Worm (Caenorhabditis elegans) whole organism, mixed stage, embryonic: ENCODE results near the gene sre-20.

ENCODE experiments used
- blmp-1 ChIP-seq: fragments of 150-350 bp; optimal IDR thresholded peaks from 2 replicates; lab custom pipeline; 2014; ENCODE audit warnings: missing biosample characterization, missing genetic modification characterization
- elt-1 ChIP-seq: sonication (generic microtip); optimal IDR thresholded peaks from 2 replicates; lab custom pipeline; 2017; ENCODE audit warnings: missing genetic modification characterization, mild to moderate bottlenecking, missing compliant biosample characterization, antibody characterized with exemption, moderate library complexity, borderline replicate concordance; ENCODE audit not compliant: insufficient read depth
- elt-3 ChIP-seq: fragments of 150-350 bp; optimal IDR thresholded peaks from 2 replicates; lab custom pipeline; 2014; ENCODE audit warnings: missing biosample characterization, missing genetic modification characterization
- hlh-1 ChIP-seq: fragments of 150-350 bp; optimal IDR thresholded peaks from 2 replicates; lab custom pipeline; 2014; ENCODE audit warnings: missing biosample characterization, missing genetic modification reagents, missing genetic modification characterization
- lin-13 ChIP-seq: fragments of 150-350 bp; optimal IDR thresholded peaks from 2 replicates; lab custom pipeline; 2014; ENCODE audit warnings: missing biosample characterization, missing genetic modification characterization
- mls-2 ChIP-seq: sonication (generic microtip); optimal IDR thresholded peaks from 2 replicates; lab custom pipeline; 2016; ENCODE audit warnings: mild to moderate bottlenecking, missing genetic modification characterization, moderate library complexity, missing compliant biosample characterization
- nhr-12 ChIP-seq: fragments of 150-350 bp; optimal IDR thresholded peaks from 2 replicates; lab custom pipeline; 2014; ENCODE audit warnings: missing biosample characterization, missing genetic modification characterization
- nhr-28 ChIP-seq: fragments of 150-350 bp; optimal IDR thresholded peaks from 2 replicates; lab custom pipeline; 2014; ENCODE audit warnings: missing biosample characterization, missing genetic modification characterization
- nhr-76 ChIP-seq: sonication (generic microtip); optimal IDR thresholded peaks from 2 replicates; lab custom pipeline; 2017; ENCODE audit warnings: missing biosample characterization, missing genetic modification characterization
- pha-4 ChIP-seq: fragments of 150-350 bp; optimal IDR thresholded peaks from 2 replicates; lab custom pipeline; 2018; ENCODE audit warnings: missing biosample characterization, missing genetic modification reagents, missing genetic modification characterization
- snpc-4 ChIP-seq: fragments of 150-350 bp; optimal IDR thresholded peaks from 2 replicates; lab custom pipeline; 2014; ENCODE audit warnings: missing biosample characterization, missing genetic modification characterization
- unc-39 ChIP-seq: fragments of 150-350 bp; optimal IDR thresholded peaks from 2 replicates; lab custom pipeline; 2014; ENCODE audit warnings: missing biosample characterization, missing genetic modification characterization
- unc-62 ChIP-seq: fragments of 150-350 bp; optimal IDR thresholded peaks from 2 replicates; lab custom pipeline; 2014; ENCODE audit warnings: missing biosample characterization, missing genetic modification reagents, missing genetic modification characterization
- ztf-11 ChIP-seq: fragments of 150-350 bp; optimal IDR thresholded peaks from 2 replicates; lab custom pipeline; 2014; ENCODE audit warnings: missing biosample characterization, missing genetic modification characterization

ce11 chrV:12816672-12817071 is 31.9 kb upstream of the sre-20 start:
- TF ChIP-seq unc-62 (GFP tag; lab: Kevin White, UChicago) = no peak
- TF ChIP-seq lin-13 (tag; lab: Kevin White, UChicago) = no peak
- TF ChIP-seq ztf-11 (tag; lab: Kevin White, UChicago) = no peak
- no peak for TF ChIP-seq nhr-12 (tag; lab: Kevin White, UChicago)
- no peak for TF ChIP-seq snpc-4 (tag; lab: Kevin White, UChicago)
- TF ChIP-seq hlh-1 (tag; lab: Kevin White, UChicago) = no peak
- no peak for TF ChIP-seq elt-3 (tag; lab: Kevin White, UChicago)
- no peak for TF ChIP-seq elt-1 (tag; lab: Kevin White, UChicago)
- no peak for TF ChIP-seq blmp-1 (tag; lab: Kevin White, UChicago)
- TF ChIP-seq mls-2 (tag; lab: Kevin White, UChicago) = no peak
- TF ChIP-seq unc-39 (tag; lab: Kevin White, UChicago) = no peak
- TF ChIP-seq nhr-76 (tag; lab: Kevin White, UChicago) = no peak
- no peak for TF ChIP-seq pha-4 (tag; lab: Kevin White, UChicago)
- no peak for TF ChIP-seq nhr-28 (tag; lab: Kevin White, UChicago)
